Fruit fly (Drosophila melanogaster) whole organism, larva: ENCODE data around the gene CG1077.

Experiments used
- noc ChIP-seq: fragments of 200-800 bp; sonication (Bioruptor generic); optimal IDR thresholded peaks from 3 replicates; lab custom pipeline; 2019; ENCODE audit warnings: missing biosample characterization, mild to moderate bottlenecking, missing genetic modification characterization, moderate library complexity

CG1077 gene

dm6 chr3R:6211041-6211377 is 43.7 kb downstream of the CG1077 start:
- no peak for TF ChIP-seq noc (tag; lab: Kevin White, UChicago)

dm6 chr3R:6214227-6214626 is 46.9 kb downstream of the CG1077 start:
- no peak for TF ChIP-seq noc (tag; lab: Kevin White, UChicago)

dm6 chr3R:6215053-6215882 is 48.0 kb downstream of the CG1077 start, which contains the start of gene Osi3:
Gene Osi3, plus strand, starts transcription at chr3R:6215832.
- TF ChIP-seq noc (tag; lab: Kevin White, UChicago) = no peak
